Fruit fly (Drosophila melanogaster) whole organism, embryonic: Measurements from ENCODE around the gene Myo31DF.
A peak's percentile ranks its signal among the peaks of the same experiment; 100 is the strongest.

Experiments
- Antp ChIP-seq: fragments of 200-800 bp; sonication (Bioruptor generic); optimal IDR thresholded peaks from 3 replicates; lab custom pipeline; 2016; ENCODE audit warnings: missing biosample characterization, missing genetic modification characterization
- Awh ChIP-seq: fragments of 200-800 bp; sonication (Bioruptor generic); IDR thresholded peaks from 2 replicates; pipeline ENCODE4, ENCODE4 v1.3.6; 2022; ENCODE audit warnings: missing biosample characterization, missing genetic modification characterization
- CG13775 ChIP-seq: fragments of 200-800 bp; sonication (Bioruptor generic); optimal IDR thresholded peaks from 3 replicates; lab custom pipeline; 2017; ENCODE audit warnings: missing biosample characterization, mild to moderate bottlenecking, missing genetic modification characterization
- CG1529 ChIP-seq: fragments of 200-800 bp; sonication (Bioruptor generic); optimal IDR thresholded peaks from 3 replicates; lab custom pipeline; 2018; ENCODE audit warnings: missing biosample characterization, missing genetic modification characterization
- CG30020 ChIP-seq: fragments of 200-800 bp; optimal IDR thresholded peaks from 2 replicates; lab custom pipeline; 2019; ENCODE audit warnings: missing biosample characterization, mild to moderate bottlenecking, missing genetic modification characterization, moderate library complexity
- CG32767 ChIP-seq: fragments of 200-800 bp; sonication (Bioruptor generic); IDR thresholded peaks from 2 replicates; pipeline ENCODE4 v1.3.6; 2022; ENCODE audit warnings: missing biosample characterization, missing genetic modification characterization
- CG3726 ChIP-seq: fragments of 200-800 bp; sonication (Bioruptor generic); IDR thresholded peaks from 3 replicates; pipeline ENCODE4, ENCODE4 v1.3.6; 2022; ENCODE audit warnings: missing biosample characterization, missing genetic modification characterization
- CG4820 ChIP-seq: fragments of 200-800 bp; sonication (Bioruptor generic); optimal IDR thresholded peaks from 3 replicates; lab custom pipeline; 2016; ENCODE audit warnings: missing biosample characterization, missing genetic modification characterization
- CG6791 ChIP-seq: fragments of 200-800 bp; sonication (Bioruptor generic); IDR thresholded peaks from 3 replicates; pipeline ENCODE4 v1.3.6; 2022; ENCODE audit warnings: missing biosample characterization, missing genetic modification characterization; ENCODE audit not compliant: partially characterized antibody
- CG8388 ChIP-seq: fragments of 200-800 bp; sonication (Bioruptor generic); optimal IDR thresholded peaks from 2 replicates; lab custom pipeline; 2019; ENCODE audit warnings: missing biosample characterization, mild to moderate bottlenecking, missing genetic modification characterization, moderate library complexity
- CG8924 ChIP-seq: fragments of 200-800 bp; optimal IDR thresholded peaks from 3 replicates; lab custom pipeline; 2019; ENCODE audit warnings: missing biosample characterization, mild to moderate bottlenecking, missing genetic modification characterization, moderate library complexity
- CG9817 ChIP-seq: fragments of 200-800 bp; sonication (Bioruptor generic); optimal IDR thresholded peaks from 2 replicates; lab custom pipeline; 2018; ENCODE audit warnings: missing biosample characterization, mild to moderate bottlenecking, missing genetic modification characterization, moderate library complexity
- CHES-1-like ChIP-seq: fragments of 200-800 bp; sonication (Bioruptor generic); optimal IDR thresholded peaks from 2 replicates; lab custom pipeline; 2016; ENCODE audit warnings: missing biosample characterization, missing genetic modification characterization
- Dad ChIP-seq: fragments of 200-800 bp; sonication (Bioruptor generic); optimal IDR thresholded peaks from 3 replicates; lab custom pipeline; 2016; ENCODE audit warnings: missing biosample characterization, missing genetic modification characterization
- Dll ChIP-seq: fragments of 200-800 bp; sonication (Bioruptor generic); IDR thresholded peaks from 4 replicates; pipeline ENCODE4 v1.3.6; 2022; ENCODE audit warnings: missing biosample characterization, missing genetic modification characterization; ENCODE audit not compliant: partially characterized antibody
- E2f2 ChIP-seq: fragments of 200-800 bp; sonication (Bioruptor generic); IDR thresholded peaks from 2 replicates; pipeline ENCODE4 v1.3.6; 2022; ENCODE audit warnings: missing biosample characterization, missing genetic modification characterization
- Eip74EF ChIP-seq, 2 experiments: fragments of 200-800 bp in 1 of 2; fragments of >200 bp in 1 of 2; sonication (Bioruptor generic) in 1 of 2; optimal IDR thresholded peaks; 2 replicates each; lab custom pipeline; 2017 to 2019; ENCODE audit warnings: missing biosample characterization in 2 of 2, missing genetic modification characterization in 2 of 2, mild to moderate bottlenecking in 1 of 2, moderate library complexity in 1 of 2
- Hr39 ChIP-seq: fragments of >200 bp; optimal IDR thresholded peaks from 2 replicates; lab custom pipeline; 2017
- NC2β ChIP-seq: fragments of 200-800 bp; sonication (Bioruptor generic); optimal IDR thresholded peaks from 2 replicates; lab custom pipeline; 2016; ENCODE audit warnings: missing biosample characterization, missing genetic modification characterization
- Opbp ChIP-seq: fragments of 200-800 bp; sonication (Bioruptor generic); IDR thresholded peaks from 3 replicates; pipeline ENCODE4 v1.3.6; 2022; ENCODE audit warnings: missing biosample characterization, missing genetic modification characterization; ENCODE audit not compliant: partially characterized antibody
- Six4 ChIP-seq: fragments of 200-800 bp; sonication (Bioruptor generic); optimal IDR thresholded peaks from 2 replicates; lab custom pipeline; 2016; ENCODE audit warnings: missing biosample characterization, missing genetic modification characterization
- TFAM ChIP-seq: fragments of 200-800 bp; sonication (Bioruptor generic); optimal IDR thresholded peaks from 2 replicates; lab custom pipeline; 2017; ENCODE audit warnings: missing biosample characterization, missing genetic modification characterization, inconsistent platforms
- Trl ChIP-seq, 3 experiments: fragments of >200 bp in 2 of 3; fragments of 200-800 bp in 1 of 3; sonication (Bioruptor generic) in 1 of 3; optimal IDR thresholded peaks; 2 replicates in 1 of 3; 3 replicates in 2 of 3; lab custom pipeline; 2016 to 2017; ENCODE audit warnings: missing biosample characterization in 1 of 3, missing genetic modification characterization in 1 of 3
- YL-1 ChIP-seq: fragments of 200-800 bp; sonication (Bioruptor generic); optimal IDR thresholded peaks from 3 replicates; lab custom pipeline; 2017; ENCODE audit warnings: missing biosample characterization, mild to moderate bottlenecking, missing genetic modification characterization
- ase ChIP-seq: fragments of 200-800 bp; sonication (Bioruptor generic); IDR thresholded peaks from 3 replicates; pipeline ENCODE4 v1.3.6; 2022; ENCODE audit warnings: missing biosample characterization, missing genetic modification characterization
- bbx ChIP-seq: fragments of 200-800 bp; sonication (Bioruptor generic); IDR thresholded peaks from 2 replicates; pipeline ENCODE4 v1.3.6; 2022; ENCODE audit warnings: missing biosample characterization, missing genetic modification characterization; ENCODE audit not compliant: partially characterized antibody
- br ChIP-seq: fragments of >200 bp; optimal IDR thresholded peaks from 2 replicates; lab custom pipeline; 2017
- crp ChIP-seq, 2 experiments: fragments of 200-800 bp; sonication (Bioruptor generic); optimal IDR thresholded peaks; 2 replicates in 1 of 2; 3 replicates in 1 of 2; lab custom pipeline; 2017; ENCODE audit warnings: missing biosample characterization in 2 of 2, missing genetic modification characterization in 2 of 2, mild to moderate bottlenecking in 1 of 2, moderate library complexity in 1 of 2
- grn ChIP-seq: fragments of 200-800 bp; sonication (Bioruptor generic); optimal IDR thresholded peaks from 3 replicates; lab custom pipeline; 2017; ENCODE audit warnings: missing biosample characterization, missing genetic modification characterization
- gt ChIP-seq: fragments of 200-800 bp; sonication (Bioruptor generic); IDR thresholded peaks from 2 replicates; pipeline ENCODE4 v1.3.6; 2022; ENCODE audit warnings: missing biosample characterization, missing genetic modification characterization
- hth ChIP-seq: fragments of >200 bp; optimal IDR thresholded peaks from 2 replicates; lab custom pipeline; 2017; ENCODE audit warnings: inconsistent platforms
- ind ChIP-seq: fragments of 200-800 bp; sonication (Bioruptor generic); optimal IDR thresholded peaks from 3 replicates; lab custom pipeline; 2016; ENCODE audit warnings: missing biosample characterization, missing genetic modification characterization
- kni ChIP-seq: fragments of 200-800 bp; sonication (Bioruptor generic); optimal IDR thresholded peaks from 3 replicates; lab custom pipeline; 2017; ENCODE audit warnings: mild to moderate bottlenecking, missing biosample characterization, missing genetic modification reagents, missing genetic modification characterization
- nerfin-1 ChIP-seq: fragments of 200-800 bp; sonication (Bioruptor generic); optimal IDR thresholded peaks from 3 replicates; lab custom pipeline; 2019; ENCODE audit warnings: missing biosample characterization, mild to moderate bottlenecking, missing genetic modification characterization, moderate library complexity
- pnt ChIP-seq: fragments of 200-800 bp; sonication (Bioruptor generic); optimal IDR thresholded peaks from 3 replicates; lab custom pipeline; 2016; ENCODE audit warnings: missing biosample characterization, missing genetic modification characterization
- pzg ChIP-seq: fragments of 200-800 bp; sonication (Bioruptor generic); optimal IDR thresholded peaks from 3 replicates; lab custom pipeline; 2018; ENCODE audit warnings: missing biosample characterization, mild to moderate bottlenecking, missing genetic modification characterization, moderate library complexity
- ranshi ChIP-seq: fragments of 200-800 bp; sonication (Bioruptor generic); IDR thresholded peaks from 2 replicates; pipeline ENCODE4 v1.3.6; 2022; ENCODE audit warnings: missing biosample characterization, missing genetic modification characterization
- sens ChIP-seq: fragments of 200-800 bp; sonication (Bioruptor generic); peaks from one replicate; lab custom pipeline; 2016; ENCODE audit warnings: missing biosample characterization, missing genetic modification characterization
- slp2 ChIP-seq: fragments of 200-800 bp; sonication (Bioruptor generic); optimal IDR thresholded peaks from 2 replicates; lab custom pipeline; 2016; ENCODE audit warnings: missing biosample characterization, missing genetic modification characterization
- ssp ChIP-seq: fragments of 200-800 bp; sonication (Bioruptor generic); IDR thresholded peaks from 2 replicates; pipeline ENCODE4 v1.3.6; 2022; ENCODE audit warnings: missing biosample characterization, missing genetic modification characterization
- stc ChIP-seq: fragments of 200-800 bp; sonication (Bioruptor generic); IDR thresholded peaks from 2 replicates; pipeline ENCODE4 v1.3.6; 2022; ENCODE audit warnings: missing biosample characterization, missing genetic modification characterization
- tin ChIP-seq: fragments of 200-800 bp; sonication (Bioruptor generic); optimal IDR thresholded peaks from 3 replicates; lab custom pipeline; 2016; ENCODE audit warnings: missing biosample characterization, missing genetic modification characterization
- toy ChIP-seq: fragments of 200-800 bp; sonication (Bioruptor generic); IDR thresholded peaks from 2 replicates; pipeline ENCODE4 v1.3.6; 2022; ENCODE audit warnings: missing biosample characterization, missing genetic modification characterization
- ttk ChIP-seq: fragments of 200-800 bp; sonication (Bioruptor generic); IDR thresholded peaks from 2 replicates; pipeline ENCODE4 v2.1.2; 2022; ENCODE audit warnings: missing biosample characterization, missing genetic modification characterization
- unc-4 ChIP-seq: fragments of 200-800 bp; sonication (Bioruptor generic); IDR thresholded peaks from 2 replicates; pipeline ENCODE4 v1.3.6; 2022; ENCODE audit warnings: missing biosample characterization, missing genetic modification characterization; ENCODE audit not compliant: partially characterized antibody
- zen2 ChIP-seq: fragments of 200-800 bp; sonication (Bioruptor generic); IDR thresholded peaks from 3 replicates; pipeline ENCODE4 v1.3.6; 2022; ENCODE audit warnings: missing biosample characterization, missing genetic modification characterization; ENCODE audit not compliant: partially characterized antibody

The Myo31DF gene

DNA sequence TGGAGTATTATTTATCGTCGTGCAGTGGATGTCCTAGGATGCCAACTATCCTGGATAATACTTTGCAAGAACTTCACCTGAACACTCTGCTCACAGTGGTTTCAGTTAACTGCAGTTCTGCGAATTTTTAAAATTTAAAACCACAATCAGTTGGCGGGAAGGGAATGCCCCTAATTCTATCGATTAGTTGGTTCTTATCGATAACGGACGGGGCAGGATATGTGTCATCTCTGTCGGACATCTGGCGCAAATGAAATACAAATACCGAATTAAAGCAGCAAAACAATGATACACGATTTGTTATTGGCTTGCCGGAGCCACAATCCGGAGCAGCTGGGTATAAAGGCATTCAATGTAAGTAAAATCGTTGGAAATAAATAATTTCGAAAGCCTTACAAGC is 23.5 kb downstream of the Myo31DF start, which contains the start of gene Grip75 (continued):
- TF ChIP-seq zen2 (GFP tag; lab: Robert Waterston, UW), result peak; percentile 51; the same call in 2 of the 3 replicates
- TF ChIP-seq crp (GFP tag; optimal IDR thresholded peaks at IDR 0.05; lab: Kevin White, UChicago), result peak in 1 of 2 experiments; percentile 51
- TF ChIP-seq pzg (GFP tag; lab: Kevin White, UChicago), result peak; percentile 57
- TF ChIP-seq CG8388 (GFP tag; lab: Kevin White, UChicago), result no peak
- TF ChIP-seq tin (GFP tag; lab: Kevin White, UChicago), result no peak
- peak; percentile 57; the same call in 2 of the 3 replicates for TF ChIP-seq Opbp (GFP tag; lab: Robert Waterston, UW)
- peak; percentile 62 for TF ChIP-seq bbx
- peak; percentile 21 for TF ChIP-seq CG30020 (tag; lab: Kevin White, UChicago)
- no peak for TF ChIP-seq Eip74EF (GFP tag; optimal IDR thresholded peaks at IDR 0.05; lab: Kevin White, UChicago)
- TF ChIP-seq CG32767 (GFP tag; lab: Robert Waterston, UW), result no peak
- TF ChIP-seq ind (GFP tag; lab: Kevin White, UChicago), result no peak
- TF ChIP-seq YL-1, result no peak
- TF ChIP-seq Antp (GFP tag; lab: Kevin White, UChicago), result no peak
- no peak for TF ChIP-seq Awh (GFP tag; lab: Robert Waterston, UW)
- TF ChIP-seq grn (GFP tag; lab: Kevin White, UChicago), result no peak
- TF ChIP-seq ranshi (GFP tag; lab: Robert Waterston, UW), result no peak
- TF ChIP-seq pnt, result no peak
- TF ChIP-seq ase (GFP tag; lab: Robert Waterston, UW), result no peak
- TF ChIP-seq CG4820 (GFP tag; lab: Kevin White, UChicago), result no peak
- TF ChIP-seq slp2 (GFP tag; lab: Kevin White, UChicago), result no peak
- TF ChIP-seq nerfin-1 (tag; lab: Kevin White, UChicago), result peak; percentile 15
- no peak for TF ChIP-seq hth (lab: Kevin White, UChicago)
- no peak for TF ChIP-seq br (lab: Kevin White, UChicago)
- no peak for TF ChIP-seq NC2β (GFP tag; lab: Kevin White, UChicago)
- TF ChIP-seq Dad (GFP tag; lab: Kevin White, UChicago), result no peak
- no peak for TF ChIP-seq CHES-1-like
- TF ChIP-seq Trl (optimal IDR thresholded peaks at IDR 0.05; lab: Kevin White, UChicago), result no peak
- no peak for TF ChIP-seq Trl (GFP tag; optimal IDR thresholded peaks at IDR 0.05; lab: Kevin White, UChicago)
- TF ChIP-seq unc-4, result peak; percentile 55; the same call in 1 of the 2 replicates
- no peak for TF ChIP-seq Hr39 (lab: Kevin White, UChicago)
- TF ChIP-seq E2f2, result peak; percentile 94
- peak; percentile 21 for TF ChIP-seq sens
- TF ChIP-seq kni (GFP tag; lab: Kevin White, UChicago), result no peak
- no peak for TF ChIP-seq toy
- TF ChIP-seq gt (GFP tag; lab: Robert Waterston, UW), result no peak
- no peak for TF ChIP-seq CG9817
- peak; percentile 63; the same call in 3 of the 4 replicates for TF ChIP-seq Dll (GFP tag; lab: Robert Waterston, UW)
- TF ChIP-seq CG3726 (GFP tag; lab: Robert Waterston, UW), result no peak
- no peak for TF ChIP-seq stc
- TF ChIP-seq ttk (GFP tag; lab: Robert Waterston, UW), result no peak
- TF ChIP-seq CG1529 (GFP tag; lab: Kevin White, UChicago), result no peak
- TF ChIP-seq CG8924, result no peak
- TF ChIP-seq TFAM (GFP tag; lab: Kevin White, UChicago), result no peak
- no peak for TF ChIP-seq ssp (GFP tag; lab: Robert Waterston, UW)
- TF ChIP-seq CG13775 (GFP tag; lab: Kevin White, UChicago), result no peak
- no peak for TF ChIP-seq Six4 (GFP tag; lab: Kevin White, UChicago)
- TF ChIP-seq CG6791 (GFP tag; lab: Robert Waterston, UW), result peak; percentile 75
